Fruit fly (Drosophila melanogaster) whole organism, embryonic: ENCODE results near the gene CG43136.

Experiments used
- Abd-B ChIP-seq: fragments of 200-800 bp; sonication (Bioruptor generic); optimal IDR thresholded peaks from 2 replicates; lab custom pipeline; 2018; ENCODE audit warnings: missing biosample characterization, mild to moderate bottlenecking, missing genetic modification characterization, moderate library complexity
- Antp ChIP-seq: fragments of 200-800 bp; sonication (Bioruptor generic); optimal IDR thresholded peaks from 3 replicates; lab custom pipeline; 2016; ENCODE audit warnings: missing biosample characterization, missing genetic modification characterization
- Awh ChIP-seq: fragments of 200-800 bp; sonication (Bioruptor generic); IDR thresholded peaks from 2 replicates; pipeline ENCODE4, ENCODE4 v1.3.6; 2022; ENCODE audit warnings: missing biosample characterization, missing genetic modification characterization
- BtbVII ChIP-seq: fragments of 200-800 bp; sonication (Bioruptor generic); optimal IDR thresholded peaks from 3 replicates; lab custom pipeline; 2017; ENCODE audit warnings: missing biosample characterization, mild to moderate bottlenecking, missing genetic modification characterization
- CG10979 ChIP-seq: fragments of 200-800 bp; sonication (Bioruptor generic); optimal IDR thresholded peaks from 2 replicates; lab custom pipeline; 2018; ENCODE audit warnings: missing biosample characterization, mild to moderate bottlenecking, missing genetic modification characterization, moderate library complexity
- CG11560 ChIP-seq: fragments of 200-800 bp; sonication (Bioruptor generic); IDR thresholded peaks from 3 replicates; pipeline ENCODE4 v1.3.6; 2022; ENCODE audit warnings: missing biosample characterization, missing genetic modification characterization
- CG14965 ChIP-seq: fragments of 200-800 bp; sonication (Bioruptor generic); optimal IDR thresholded peaks from 2 replicates; lab custom pipeline; 2016; ENCODE audit warnings: missing biosample characterization, missing genetic modification characterization, borderline replicate concordance
- CG17568 ChIP-seq: fragments of 200-800 bp; sonication (Bioruptor generic); optimal IDR thresholded peaks from 2 replicates; lab custom pipeline; 2018; ENCODE audit warnings: missing biosample characterization, mild to moderate bottlenecking, missing genetic modification characterization, moderate library complexity
- CG18764 ChIP-seq: fragments of 200-800 bp; sonication (Bioruptor generic); optimal IDR thresholded peaks from 3 replicates; lab custom pipeline; 2016; ENCODE audit warnings: missing biosample characterization, missing genetic modification characterization
- CG2889 ChIP-seq: fragments of 200-800 bp; sonication (Bioruptor generic); IDR thresholded peaks from 3 replicates; pipeline ENCODE4 v1.3.6; 2022; ENCODE audit warnings: missing biosample characterization, missing genetic modification characterization
- CG3065 ChIP-seq: fragments of 200-800 bp; sonication (Bioruptor generic); optimal IDR thresholded peaks from 2 replicates; lab custom pipeline; 2016; ENCODE audit warnings: missing biosample characterization, missing genetic modification characterization
- CG31224 ChIP-seq: fragments of 200-800 bp; sonication (Bioruptor generic); IDR thresholded peaks from 2 replicates; pipeline ENCODE4 v1.3.6; 2022; ENCODE audit warnings: missing biosample characterization, missing genetic modification characterization
- CG3281 ChIP-seq: fragments of 200-800 bp; sonication (Bioruptor generic); optimal IDR thresholded peaks from 3 replicates; lab custom pipeline; 2017; ENCODE audit warnings: missing biosample characterization, mild to moderate bottlenecking, missing genetic modification characterization
- CG34224 ChIP-seq: fragments of 200-800 bp; sonication (Bioruptor generic); IDR thresholded peaks from 3 replicates; pipeline ENCODE4 v1.3.6; 2022; ENCODE audit warnings: missing biosample characterization, missing genetic modification characterization; ENCODE audit not compliant: partially characterized antibody
- CG4282 ChIP-seq: fragments of 200-800 bp; sonication (Bioruptor generic); optimal IDR thresholded peaks from 2 replicates; lab custom pipeline; 2016; ENCODE audit warnings: missing biosample characterization, missing genetic modification characterization
- CG6175 ChIP-seq: fragments of 200-800 bp; sonication (Bioruptor generic); IDR thresholded peaks from 3 replicates; pipeline ENCODE4 v1.3.6; 2022; ENCODE audit warnings: missing biosample characterization, missing genetic modification characterization
- CG6654 ChIP-seq: fragments of 200-800 bp; sonication (Bioruptor generic); optimal IDR thresholded peaks from 2 replicates; lab custom pipeline; 2017; ENCODE audit warnings: missing biosample characterization, mild to moderate bottlenecking, missing genetic modification characterization
- CG7987 ChIP-seq: fragments of 200-800 bp; sonication (Bioruptor generic); optimal IDR thresholded peaks from 2 replicates; lab custom pipeline; 2018; ENCODE audit warnings: missing biosample characterization, mild to moderate bottlenecking, missing genetic modification characterization, moderate library complexity
- CG9609 ChIP-seq: fragments of 200-800 bp; sonication (Bioruptor generic); optimal IDR thresholded peaks from 3 replicates; lab custom pipeline; 2016; ENCODE audit warnings: missing biosample characterization, missing genetic modification characterization
- Dref ChIP-seq: fragments of 200-800 bp; sonication (Bioruptor generic); IDR thresholded peaks from 2 replicates; pipeline ENCODE4 v1.3.6; 2022; ENCODE audit warnings: missing biosample characterization, missing genetic modification characterization
- Fer1 ChIP-seq: fragments of 200-800 bp; sonication (Bioruptor generic); optimal IDR thresholded peaks from 2 replicates; lab custom pipeline; 2017; ENCODE audit warnings: missing biosample characterization, mild to moderate bottlenecking, missing genetic modification characterization
- HLH4C ChIP-seq: fragments of 200-800 bp; sonication (Bioruptor generic); IDR thresholded peaks from 3 replicates; pipeline ENCODE4 v1.3.6; 2022; ENCODE audit warnings: missing biosample characterization, missing genetic modification characterization; ENCODE audit not compliant: partially characterized antibody
- HLHmδ ChIP-seq: fragments of 200-800 bp; sonication (Bioruptor generic); optimal IDR thresholded peaks from 2 replicates; lab custom pipeline; 2018; ENCODE audit warnings: missing biosample characterization, mild to moderate bottlenecking, missing genetic modification characterization, moderate library complexity
- MTF-1 ChIP-seq: fragments of 200-800 bp; sonication (Bioruptor generic); optimal IDR thresholded peaks from 2 replicates; lab custom pipeline; 2018; ENCODE audit warnings: missing biosample characterization, mild to moderate bottlenecking, missing genetic modification characterization, borderline replicate concordance
- NC2α ChIP-seq: fragments of 200-800 bp; sonication (Bioruptor generic); optimal IDR thresholded peaks from 2 replicates; lab custom pipeline; 2016; ENCODE audit warnings: missing biosample characterization, missing genetic modification characterization
- NfI ChIP-seq: fragments of 200-800 bp; sonication (Bioruptor generic); optimal IDR thresholded peaks from 3 replicates; lab custom pipeline; 2018; ENCODE audit warnings: missing biosample characterization, mild to moderate bottlenecking, missing genetic modification characterization, moderate library complexity
- Spps ChIP-seq: fragments of 200-800 bp; sonication (Bioruptor generic); optimal IDR thresholded peaks from 2 replicates; lab custom pipeline; 2018; ENCODE audit warnings: missing biosample characterization, mild to moderate bottlenecking, missing genetic modification characterization
- Taf1 ChIP-seq: fragments of 200-800 bp; sonication (Bioruptor generic); IDR thresholded peaks from 2 replicates; pipeline ENCODE4 v1.3.6; 2022; ENCODE audit warnings: missing biosample characterization, missing genetic modification characterization
- Trl ChIP-seq, 3 experiments: fragments of >200 bp in 2 of 3; fragments of 200-800 bp in 1 of 3; sonication (Bioruptor generic) in 1 of 3; optimal IDR thresholded peaks; 2 replicates in 1 of 3; 3 replicates in 2 of 3; lab custom pipeline; 2016 to 2017; ENCODE audit warnings: missing biosample characterization in 1 of 3, missing genetic modification characterization in 1 of 3
- Xrp1 ChIP-seq: fragments of 200-800 bp; sonication (Bioruptor generic); IDR thresholded peaks from 2 replicates; pipeline ENCODE4 v1.3.6; 2022; ENCODE audit warnings: missing biosample characterization, missing genetic modification characterization
- cas ChIP-seq: fragments of 200-800 bp; sonication (Bioruptor generic); IDR thresholded peaks from 2 replicates; pipeline ENCODE4 v1.3.6; 2022; ENCODE audit warnings: missing biosample characterization, missing genetic modification characterization
- croc ChIP-seq: fragments of 200-800 bp; sonication (Bioruptor generic); conservative IDR thresholded peaks from 3 replicates; pipeline ENCODE4 v1.3.6; 2022; ENCODE audit warnings: missing biosample characterization, missing genetic modification characterization
- crol ChIP-seq: fragments of 200-800 bp; sonication (Bioruptor generic); IDR thresholded peaks from 2 replicates; pipeline ENCODE4 v1.3.6; 2022; ENCODE audit warnings: missing biosample characterization, missing genetic modification characterization
- cwo ChIP-seq: fragments of 200-800 bp; sonication (Bioruptor generic); optimal IDR thresholded peaks from 3 replicates; lab custom pipeline; 2017; ENCODE audit warnings: missing biosample characterization, missing genetic modification characterization, mild to moderate bottlenecking, moderate library complexity, missing genetic modification reagents
- danr ChIP-seq: fragments of 200-800 bp; sonication (Bioruptor generic); IDR thresholded peaks from 2 replicates; pipeline ENCODE4 v1.3.6; 2022; ENCODE audit warnings: missing biosample characterization, missing genetic modification characterization
- dm ChIP-seq: fragments of 200-800 bp; sonication (Bioruptor generic); optimal IDR thresholded peaks from 3 replicates; lab custom pipeline; 2016; ENCODE audit warnings: missing biosample characterization, missing genetic modification characterization
- gt ChIP-seq: fragments of 200-800 bp; sonication (Bioruptor generic); IDR thresholded peaks from 2 replicates; pipeline ENCODE4 v1.3.6; 2022; ENCODE audit warnings: missing biosample characterization, missing genetic modification characterization
- h ChIP-seq: fragments of >200 bp; optimal IDR thresholded peaks from 2 replicates; lab custom pipeline; 2017
- kah ChIP-seq: fragments of 200-800 bp; sonication (Bioruptor generic); optimal IDR thresholded peaks from 2 replicates; lab custom pipeline; 2018; ENCODE audit warnings: missing biosample characterization, mild to moderate bottlenecking, missing genetic modification characterization
- nerfin-2 ChIP-seq: fragments of 200-800 bp; sonication (Bioruptor generic); IDR thresholded peaks from 2 replicates; pipeline ENCODE4 v1.3.6; 2022; ENCODE audit warnings: missing biosample characterization, missing genetic modification characterization; ENCODE audit not compliant: partially characterized antibody
- odd ChIP-seq: fragments of 200-800 bp; sonication (Bioruptor generic); optimal IDR thresholded peaks from 2 replicates; lab custom pipeline; 2017; ENCODE audit warnings: missing biosample characterization, mild to moderate bottlenecking, missing genetic modification characterization
- rib ChIP-seq: fragments of 200-800 bp; sonication (Bioruptor generic); IDR thresholded peaks from 2 replicates; pipeline ENCODE4 v1.3.6; 2022; ENCODE audit warnings: missing biosample characterization, missing genetic modification characterization
- sens ChIP-seq: fragments of 200-800 bp; sonication (Bioruptor generic); peaks from one replicate; lab custom pipeline; 2016; ENCODE audit warnings: missing biosample characterization, missing genetic modification characterization
- so ChIP-seq: fragments of 200-800 bp; sonication (Bioruptor generic); IDR thresholded peaks from 3 replicates; pipeline ENCODE4 v1.3.6; 2022; ENCODE audit warnings: missing biosample characterization, missing genetic modification characterization
- sr ChIP-seq: fragments of 200-800 bp; sonication (Bioruptor generic); IDR thresholded peaks from 3 replicates; pipeline ENCODE4 v1.3.6; 2022; ENCODE audit warnings: missing biosample characterization, missing genetic modification characterization
- sug ChIP-seq: fragments of 200-800 bp; optimal IDR thresholded peaks from 2 replicates; lab custom pipeline; 2019; ENCODE audit warnings: missing biosample characterization, mild to moderate bottlenecking, missing genetic modification characterization, moderate library complexity
- tgo ChIP-seq: fragments of 200-800 bp; sonication (Bioruptor generic); IDR thresholded peaks from 3 replicates; pipeline ENCODE4 v1.3.6; 2022; ENCODE audit warnings: missing biosample characterization, missing genetic modification characterization
- trh ChIP-seq: fragments of 200-800 bp; sonication (Bioruptor generic); optimal IDR thresholded peaks from 2 replicates; lab custom pipeline; 2016; ENCODE audit warnings: missing biosample characterization, missing genetic modification characterization
- zen ChIP-seq: fragments of 200-800 bp; sonication (Bioruptor generic); optimal IDR thresholded peaks from 3 replicates; lab custom pipeline; 2018; ENCODE audit warnings: missing biosample characterization, mild to moderate bottlenecking, missing genetic modification characterization, moderate library complexity

The CG43136 gene

dm6 chrX:5899241-5900145 is 45.9 kb downstream of the CG43136 start (continued):
- TF ChIP-seq Xrp1: 0 out of 2 replicates have a peak, but pooled peaks have one; percentile 6
- TF ChIP-seq Spps (tag; lab: Kevin White, UChicago): no peak
- no peak for TF ChIP-seq sens (GFP tag; lab: Kevin White, UChicago)
- TF ChIP-seq CG17568 (GFP tag; lab: Kevin White, UChicago): peak; percentile 9
- TF ChIP-seq h: no peak
- no peak for TF ChIP-seq trh
- no peak for TF ChIP-seq CG2889
- no peak for TF ChIP-seq CG4282 (GFP tag; lab: Kevin White, UChicago)
- no peak for TF ChIP-seq odd (GFP tag; lab: Kevin White, UChicago)
- no peak for TF ChIP-seq CG7987 (GFP tag; lab: Kevin White, UChicago)
- no peak for TF ChIP-seq NfI (GFP tag; lab: Kevin White, UChicago)
- no peak; the same call in 1 of the 2 replicates for TF ChIP-seq gt (GFP tag; lab: Robert Waterston, UW)
- TF ChIP-seq Trl (optimal IDR thresholded peaks at IDR 0.05; lab: Kevin White, UChicago): peak; percentile 83 to 85
- TF ChIP-seq Trl (GFP tag; optimal IDR thresholded peaks at IDR 0.05; lab: Kevin White, UChicago): no peak
- no peak for TF ChIP-seq CG14965 (GFP tag; lab: Kevin White, UChicago)
- TF ChIP-seq Antp (GFP tag; lab: Kevin White, UChicago): no peak
- peak; percentile 77; the same call in 2 of the 3 replicates for TF ChIP-seq CG6175 (GFP tag; lab: Robert Waterston, UW)
- TF ChIP-seq nerfin-2 (GFP tag; lab: Robert Waterston, UW): no peak
- TF ChIP-seq BtbVII (GFP tag; lab: Kevin White, UChicago): peak; percentile 51
- no peak for TF ChIP-seq CG11560 (tag; lab: Robert Waterston, UW)
- TF ChIP-seq CG10979 (tag; lab: Kevin White, UChicago): no peak
- TF ChIP-seq dm (GFP tag; lab: Kevin White, UChicago): no peak
- no peak for TF ChIP-seq tgo
- no peak for TF ChIP-seq CG9609 (GFP tag; lab: Kevin White, UChicago)
- peak; percentile 100 for TF ChIP-seq crol (GFP tag; lab: Robert Waterston, UW)
- peak; percentile 23 for TF ChIP-seq cwo
- TF ChIP-seq Awh (GFP tag; lab: Robert Waterston, UW): peak; percentile 31; the same call in 1 of the 2 replicates
- TF ChIP-seq rib: peak; percentile 71
- TF ChIP-seq NC2α: no peak
- TF ChIP-seq Abd-B (GFP tag; lab: Kevin White, UChicago): no peak
- TF ChIP-seq CG3065: no peak
- no peak for TF ChIP-seq CG31224
- TF ChIP-seq Fer1: no peak
- no peak for TF ChIP-seq cas (GFP tag; lab: Robert Waterston, UW)
- no peak for TF ChIP-seq HLH4C (GFP tag; lab: Robert Waterston, UW)
- no peak for TF ChIP-seq so (GFP tag; lab: Robert Waterston, UW)
- no peak for TF ChIP-seq Taf1 (GFP tag; lab: Robert Waterston, UW)
- TF ChIP-seq kah (GFP tag; lab: Kevin White, UChicago): peak; percentile 59
- TF ChIP-seq sr (GFP tag; lab: Robert Waterston, UW): 0 out of 3 replicates have a peak, but pooled peaks have one; percentile 4
- no peak for TF ChIP-seq MTF-1
- no peak for TF ChIP-seq CG6654
- TF ChIP-seq danr (GFP tag; lab: Robert Waterston, UW): no peak
- TF ChIP-seq CG3281: no peak
- no peak for TF ChIP-seq sug (tag; lab: Kevin White, UChicago)
- TF ChIP-seq croc (GFP tag; lab: Robert Waterston, UW): no peak
- no peak for TF ChIP-seq CG34224 (GFP tag; lab: Robert Waterston, UW)
- no peak for TF ChIP-seq HLHmδ (GFP tag; lab: Kevin White, UChicago)
- no peak for TF ChIP-seq zen (tag; lab: Kevin White, UChicago)
- TF ChIP-seq CG18764 (GFP tag; lab: Kevin White, UChicago): no peak
- TF ChIP-seq Dref (GFP tag; lab: Robert Waterston, UW): no peak
